Worm (Caenorhabditis elegans) whole organism, L4 larva: ENCODE results near the gene F26F2.4.

Experiments
- F44E2.7 ChIP-seq: fragments of 200-800 bp; sonication (Bioruptor generic); IDR thresholded peaks from 2 replicates; pipeline ENCODE4 v2.1.2; 2022; ENCODE audit warnings: missing genetic modification characterization, missing compliant biosample characterization
- aly-2 ChIP-seq: sonication (generic microtip); optimal IDR thresholded peaks from 2 replicates; lab custom pipeline; 2018; ENCODE audit warnings: missing biosample characterization, missing genetic modification characterization
- ama-1 ChIP-seq: fragments of 150-350 bp; optimal IDR thresholded peaks from 2 replicates; lab custom pipeline; 2014; ENCODE audit warnings: inconsistent platforms, mixed read lengths
- fos-1 ChIP-seq: fragments of 150-350 bp; optimal IDR thresholded peaks from 2 replicates; lab custom pipeline; 2014; ENCODE audit warnings: missing biosample characterization, missing genetic modification characterization
- nhr-77 ChIP-seq: fragments of 150-350 bp; optimal IDR thresholded peaks from 2 replicates; lab custom pipeline; 2014; ENCODE audit warnings: missing biosample characterization, missing genetic modification characterization
- pha-4 ChIP-seq, 2 experiments: fragments of 150-350 bp in 1 of 2; fragments of 200-800 bp in 1 of 2; sonication (Bioruptor generic) in 1 of 2; IDR thresholded peaks in 1 of 2; optimal IDR thresholded peaks in 1 of 2; 2 replicates each; pipeline versions ENCODE4 v1.3.6 to Lab custom; 2014 to 2022; ENCODE audit warnings: missing genetic modification characterization in 2 of 2, missing genetic modification reagents in 2 of 2, missing biosample characterization in 1 of 2, missing compliant biosample characterization in 1 of 2
- saeg-2 ChIP-seq: fragments of 200-800 bp; sonication (Bioruptor generic); IDR thresholded peaks from 2 replicates; pipeline ENCODE4 v1.3.6; 2022; ENCODE audit warnings: missing genetic modification reagents, missing genetic modification characterization, missing compliant biosample characterization

DNA sequence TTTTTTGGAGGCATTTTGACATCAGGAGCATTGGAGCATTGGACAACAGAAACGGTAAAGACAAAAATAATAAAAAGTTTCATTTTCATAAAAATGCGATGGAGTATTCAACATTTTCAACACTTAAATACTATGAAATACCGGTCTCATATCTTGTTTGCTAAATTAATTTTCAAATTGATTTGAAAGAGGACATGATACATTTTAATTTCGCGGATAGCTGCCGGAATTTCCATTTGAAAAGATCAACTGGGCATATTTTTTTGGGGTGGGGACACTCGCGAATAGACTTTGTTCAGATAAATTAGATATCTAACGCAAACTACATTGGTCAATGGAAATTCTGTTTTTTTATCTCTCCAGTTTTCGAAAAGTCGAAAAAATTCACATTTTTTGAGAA lies 25.7 kb downstream of the F26F2.4 start, which contains the start of gene F26F2.10:
- TF ChIP-seq aly-2 (tag; lab: Kevin White, UChicago) (no peak), saeg-2 (no peak), F44E2.7 (no peak), ama-1 (lab: Kevin White, UChicago) (no peak), nhr-77 (no peak), pha-4 (GFP tag; IDR thresholded peaks at IDR 0.05; lab: Robert Waterston, UW) (no peak), pha-4 (tag; optimal IDR thresholded peaks at IDR 0.05; lab: Kevin White, UChicago) (no peak), fos-1 (tag; lab: Kevin White, UChicago) (no peak)
